Worm (Caenorhabditis elegans) whole organism, L4 larva: ENCODE results near the gene F41G3.10.
"Not testable (repeated sequence)": the region's sequence is repeated elsewhere in the genome, so short reads cannot be mapped to it uniquely, and the experiment has no call there.

Source experiments
- lin-13 ChIP-seq: fragments of 150-350 bp; optimal IDR thresholded peaks from 2 replicates; lab custom pipeline; 2014; ENCODE audit warnings: missing biosample characterization, missing genetic modification reagents, missing genetic modification characterization
- pha-4 ChIP-seq, 2 experiments: fragments of 150-350 bp in 1 of 2; fragments of 200-800 bp in 1 of 2; sonication (Bioruptor generic) in 1 of 2; IDR thresholded peaks in 1 of 2; optimal IDR thresholded peaks in 1 of 2; 2 replicates each; pipeline versions ENCODE4 v1.3.6 to Lab custom; 2014 to 2022; ENCODE audit warnings: missing genetic modification characterization in 2 of 2, missing genetic modification reagents in 2 of 2, missing biosample characterization in 1 of 2, missing compliant biosample characterization in 1 of 2

DNA sequence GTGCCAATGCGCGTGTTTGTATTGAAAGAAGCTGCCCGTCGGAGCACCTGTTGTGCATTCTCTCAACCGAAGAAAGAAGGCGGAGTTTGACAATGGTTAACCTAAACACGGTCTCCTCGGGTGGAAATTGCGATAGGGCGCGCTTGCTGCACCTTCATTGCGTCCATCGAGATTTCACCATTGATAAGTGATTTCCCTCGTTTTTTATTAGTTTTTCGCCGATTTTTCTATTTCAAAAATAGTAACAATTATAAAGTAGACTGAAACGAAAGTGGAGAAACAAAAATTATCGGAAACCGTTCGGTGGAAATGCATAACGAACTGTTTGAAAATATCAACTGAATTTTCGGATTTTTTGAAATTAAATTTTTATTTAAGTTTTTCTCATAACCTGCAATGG lies 25.8 kb upstream of the F41G3.10 start, which contains the start of gene agr-1:
- not testable (repeated sequence) for TF ChIP-seq pha-4 (GFP tag; IDR thresholded peaks at IDR 0.05; lab: Robert Waterston, UW); pha-4 (tag; optimal IDR thresholded peaks at IDR 0.05; lab: Kevin White, UChicago); lin-13 (GFP tag; lab: Kevin White, UChicago)
